Fruit fly (Drosophila melanogaster) whole organism, embryonic: ENCODE results near the gene NitFhit.

Experiments
- Abd-B ChIP-seq: fragments of 200-800 bp; sonication (Bioruptor generic); optimal IDR thresholded peaks from 2 replicates; lab custom pipeline; 2018; ENCODE audit warnings: missing biosample characterization, mild to moderate bottlenecking, missing genetic modification characterization, moderate library complexity
- Ada2b ChIP-seq: fragments of 200-800 bp; sonication (Bioruptor generic); IDR thresholded peaks from 2 replicates; pipeline ENCODE4 v1.3.6; 2022; ENCODE audit warnings: missing biosample characterization, missing genetic modification characterization
- Adf1 ChIP-seq: fragments of 200-800 bp; sonication (Bioruptor generic); IDR thresholded peaks from 2 replicates; pipeline ENCODE4 v1.3.6; 2022; ENCODE audit warnings: missing biosample characterization, missing genetic modification characterization
- Antp ChIP-seq: fragments of 200-800 bp; sonication (Bioruptor generic); optimal IDR thresholded peaks from 3 replicates; lab custom pipeline; 2016; ENCODE audit warnings: missing biosample characterization, missing genetic modification characterization
- Bgb ChIP-seq: fragments of 200-800 bp; sonication (Bioruptor generic); IDR thresholded peaks from 2 replicates; pipeline ENCODE4 v1.3.6; 2022; ENCODE audit warnings: missing biosample characterization, missing genetic modification characterization; ENCODE audit not compliant: partially characterized antibody
- CG10147 ChIP-seq: fragments of 200-800 bp; sonication (Bioruptor generic); optimal IDR thresholded peaks from 2 replicates; lab custom pipeline; 2019; ENCODE audit warnings: missing biosample characterization, mild to moderate bottlenecking, missing genetic modification characterization, moderate library complexity
- CG11723 ChIP-seq: fragments of 200-800 bp; sonication (Bioruptor generic); optimal IDR thresholded peaks from 2 replicates; lab custom pipeline; 2017; ENCODE audit warnings: missing biosample characterization, mild to moderate bottlenecking, missing genetic modification characterization
- CG13894 ChIP-seq: fragments of 200-800 bp; sonication (Bioruptor generic); optimal IDR thresholded peaks from 3 replicates; lab custom pipeline; 2018; ENCODE audit warnings: missing biosample characterization, mild to moderate bottlenecking, missing genetic modification characterization, moderate library complexity
- CG15479 ChIP-seq: fragments of 200-800 bp; sonication (Bioruptor generic); optimal IDR thresholded peaks from 3 replicates; lab custom pipeline; 2019; ENCODE audit warnings: missing biosample characterization, mild to moderate bottlenecking, missing genetic modification characterization, moderate library complexity
- CG16813 ChIP-seq: fragments of 200-800 bp; sonication (Bioruptor generic); IDR thresholded peaks from 3 replicates; pipeline ENCODE4 v1.3.6; 2022; ENCODE audit warnings: missing biosample characterization, missing genetic modification characterization; ENCODE audit not compliant: partially characterized antibody
- CG17912 ChIP-seq: fragments of 200-800 bp; sonication (Bioruptor generic); optimal IDR thresholded peaks from 2 replicates; lab custom pipeline; 2018; ENCODE audit warnings: missing biosample characterization, mild to moderate bottlenecking, missing genetic modification characterization
- CG18599 ChIP-seq: fragments of 200-800 bp; sonication (Bioruptor generic); optimal IDR thresholded peaks from 3 replicates; lab custom pipeline; 2017; ENCODE audit warnings: missing biosample characterization, missing genetic modification characterization, mild to moderate bottlenecking, moderate library complexity, missing genetic modification reagents
- CG2889 ChIP-seq: fragments of 200-800 bp; sonication (Bioruptor generic); IDR thresholded peaks from 3 replicates; pipeline ENCODE4 v1.3.6; 2022; ENCODE audit warnings: missing biosample characterization, missing genetic modification characterization
- CG32532 ChIP-seq: fragments of 200-800 bp; sonication (Bioruptor generic); IDR thresholded peaks from 2 replicates; pipeline ENCODE4 v1.3.6; 2022; ENCODE audit warnings: missing biosample characterization, missing genetic modification characterization
- CG34422 ChIP-seq: fragments of 200-800 bp; sonication (Bioruptor generic); IDR thresholded peaks from 3 replicates; pipeline ENCODE4 v1.3.6; 2022; ENCODE audit warnings: missing biosample characterization, missing genetic modification characterization
- CG4617 ChIP-seq: fragments of 200-800 bp; sonication (Bioruptor generic); optimal IDR thresholded peaks from 3 replicates; lab custom pipeline; 2016; ENCODE audit warnings: missing biosample characterization, missing genetic modification characterization, borderline replicate concordance
- CG6689 ChIP-seq: fragments of 200-800 bp; sonication (Bioruptor generic); IDR thresholded peaks from 2 replicates; pipeline ENCODE4 v1.3.6; 2022; ENCODE audit warnings: missing biosample characterization, missing genetic modification characterization
- CG6791 ChIP-seq: fragments of 200-800 bp; sonication (Bioruptor generic); IDR thresholded peaks from 3 replicates; pipeline ENCODE4 v1.3.6; 2022; ENCODE audit warnings: missing biosample characterization, missing genetic modification characterization; ENCODE audit not compliant: partially characterized antibody
- CG6854 ChIP-seq: fragments of 200-800 bp; sonication (Bioruptor generic); optimal IDR thresholded peaks from 3 replicates; lab custom pipeline; 2017; ENCODE audit warnings: missing biosample characterization, mild to moderate bottlenecking, missing genetic modification characterization
- CG8290 ChIP-seq, 3 experiments: fragments of 200-800 bp; sonication (Bioruptor generic); optimal IDR thresholded peaks; 2 replicates each; lab custom pipeline; 2016 to 2019; ENCODE audit warnings: missing biosample characterization in 3 of 3, missing genetic modification characterization in 3 of 3, mild to moderate bottlenecking in 2 of 3, moderate library complexity in 1 of 3
- CG9817 ChIP-seq: fragments of 200-800 bp; sonication (Bioruptor generic); optimal IDR thresholded peaks from 2 replicates; lab custom pipeline; 2018; ENCODE audit warnings: missing biosample characterization, mild to moderate bottlenecking, missing genetic modification characterization, moderate library complexity
- CG9876 ChIP-seq: fragments of 200-800 bp; sonication (Bioruptor generic); optimal IDR thresholded peaks from 2 replicates; lab custom pipeline; 2016; ENCODE audit warnings: missing biosample characterization, missing genetic modification characterization
- CTCF ChIP-seq: fragments of 200-800 bp; sonication (Bioruptor generic); optimal IDR thresholded peaks from 2 replicates; lab custom pipeline; 2017; ENCODE audit warnings: missing biosample characterization, mild to moderate bottlenecking, missing genetic modification characterization, moderate library complexity
- Dek ChIP-seq: fragments of 200-800 bp; sonication (Bioruptor generic); optimal IDR thresholded peaks from 3 replicates; lab custom pipeline; 2019; ENCODE audit warnings: missing biosample characterization, mild to moderate bottlenecking, missing genetic modification characterization, moderate library complexity
- E2f1 ChIP-seq: fragments of 200-800 bp; sonication (Bioruptor generic); IDR thresholded peaks from 2 replicates; pipeline ENCODE4 v1.3.6; 2022; ENCODE audit warnings: missing biosample characterization, missing genetic modification characterization
- Ets65A ChIP-seq: fragments of 200-800 bp; sonication (Bioruptor generic); peaks from one replicate; lab custom pipeline; 2016; ENCODE audit warnings: missing biosample characterization, missing genetic modification characterization
- HLH54F ChIP-seq: fragments of 200-800 bp; sonication (Bioruptor generic); optimal IDR thresholded peaks from 3 replicates; lab custom pipeline; 2016; ENCODE audit warnings: missing biosample characterization, missing genetic modification characterization
- HmgD ChIP-seq: fragments of 200-800 bp; sonication (Bioruptor generic); optimal IDR thresholded peaks from 3 replicates; lab custom pipeline; 2016; ENCODE audit warnings: missing biosample characterization, missing genetic modification characterization
- MESR4 ChIP-seq: fragments of 200-800 bp; sonication (Bioruptor generic); optimal IDR thresholded peaks from 2 replicates; lab custom pipeline; 2018; ENCODE audit warnings: missing biosample characterization, mild to moderate bottlenecking, missing genetic modification characterization, moderate library complexity
- Med ChIP-seq: fragments of 200-800 bp; sonication (Bioruptor generic); peaks from one replicate; lab custom pipeline; 2016; ENCODE audit warnings: missing biosample characterization, missing genetic modification characterization, mild to moderate bottlenecking, inconsistent platforms, moderate library complexity
- Sry-δ ChIP-seq: fragments of 200-800 bp; sonication (Bioruptor generic); optimal IDR thresholded peaks from 2 replicates; lab custom pipeline; 2016; ENCODE audit warnings: missing biosample characterization, missing genetic modification characterization
- Stat92E ChIP-seq, 3 experiments: fragments of >200 bp in 2 of 3; fragments of 200-800 bp in 1 of 3; sonication (Bioruptor generic) in 1 of 3; optimal IDR thresholded peaks; 2 replicates each; lab custom pipeline; 2017 to 2019; ENCODE audit warnings: missing biosample characterization in 3 of 3, missing genetic modification characterization in 3 of 3, mild to moderate bottlenecking in 1 of 3, moderate library complexity in 1 of 3
- Trl ChIP-seq, 3 experiments: fragments of >200 bp in 2 of 3; fragments of 200-800 bp in 1 of 3; sonication (Bioruptor generic) in 1 of 3; optimal IDR thresholded peaks; 2 replicates in 1 of 3; 3 replicates in 2 of 3; lab custom pipeline; 2016 to 2017; ENCODE audit warnings: missing biosample characterization in 1 of 3, missing genetic modification characterization in 1 of 3
- ac ChIP-seq: fragments of 200-800 bp; sonication (Bioruptor generic); optimal IDR thresholded peaks from 3 replicates; lab custom pipeline; 2017; ENCODE audit warnings: missing biosample characterization, mild to moderate bottlenecking, missing genetic modification characterization
- ato ChIP-seq: fragments of 200-800 bp; sonication (Bioruptor generic); IDR thresholded peaks from 2 replicates; pipeline ENCODE4 v1.3.6; 2022; ENCODE audit warnings: missing biosample characterization, missing genetic modification characterization; ENCODE audit not compliant: partially characterized antibody
- croc ChIP-seq: fragments of 200-800 bp; sonication (Bioruptor generic); conservative IDR thresholded peaks from 3 replicates; pipeline ENCODE4 v1.3.6; 2022; ENCODE audit warnings: missing biosample characterization, missing genetic modification characterization
- dpn ChIP-seq, 2 experiments: fragments of 200-800 bp; sonication (Bioruptor generic); optimal IDR thresholded peaks; 3 replicates each; lab custom pipeline; 2016; ENCODE audit warnings: missing biosample characterization in 2 of 2, missing genetic modification characterization in 2 of 2
- grn ChIP-seq: fragments of 200-800 bp; sonication (Bioruptor generic); optimal IDR thresholded peaks from 3 replicates; lab custom pipeline; 2017; ENCODE audit warnings: missing biosample characterization, missing genetic modification characterization
- knrl ChIP-seq: fragments of 200-800 bp; sonication (Bioruptor generic); IDR thresholded peaks from 3 replicates; pipeline ENCODE4 v1.3.6; 2022; ENCODE audit warnings: missing biosample characterization, missing genetic modification characterization; ENCODE audit not compliant: partially characterized antibody
- nmo ChIP-seq: fragments of 200-800 bp; sonication (Bioruptor generic); optimal IDR thresholded peaks from 2 replicates; lab custom pipeline; 2018; ENCODE audit warnings: missing biosample characterization, mild to moderate bottlenecking, missing genetic modification characterization, moderate library complexity
- pho ChIP-seq: fragments of 200-800 bp; sonication (Bioruptor generic); optimal IDR thresholded peaks from 2 replicates; lab custom pipeline; 2016; ENCODE audit warnings: missing biosample characterization, missing genetic modification characterization
- pum ChIP-seq: fragments of 200-800 bp; sonication (Bioruptor generic); optimal IDR thresholded peaks from 2 replicates; lab custom pipeline; 2016; ENCODE audit warnings: missing biosample characterization, missing genetic modification characterization
- stwl ChIP-seq: fragments of 200-800 bp; sonication (Bioruptor generic); optimal IDR thresholded peaks from 3 replicates; lab custom pipeline; 2018; ENCODE audit warnings: missing biosample characterization, mild to moderate bottlenecking, missing genetic modification characterization, moderate library complexity
- tin ChIP-seq: fragments of 200-800 bp; sonication (Bioruptor generic); optimal IDR thresholded peaks from 3 replicates; lab custom pipeline; 2016; ENCODE audit warnings: missing biosample characterization, missing genetic modification characterization
- tna ChIP-seq: fragments of 200-800 bp; sonication (Bioruptor generic); IDR thresholded peaks from 2 replicates; pipeline ENCODE4 v1.3.6; 2022; ENCODE audit warnings: missing biosample characterization, missing genetic modification characterization; ENCODE audit not compliant: partially characterized antibody
- vnd ChIP-seq: fragments of 200-800 bp; sonication (Bioruptor generic); IDR thresholded peaks from 3 replicates; pipeline ENCODE4 v1.3.6; 2022; ENCODE audit warnings: missing biosample characterization, missing genetic modification characterization; ENCODE audit not compliant: partially characterized antibody
- z ChIP-seq: fragments of 200-800 bp; sonication (Bioruptor generic); IDR thresholded peaks from 3 replicates; pipeline ENCODE4 v1.3.6; 2022; ENCODE audit warnings: missing biosample characterization, missing genetic modification characterization

NitFhit gene

DNA sequence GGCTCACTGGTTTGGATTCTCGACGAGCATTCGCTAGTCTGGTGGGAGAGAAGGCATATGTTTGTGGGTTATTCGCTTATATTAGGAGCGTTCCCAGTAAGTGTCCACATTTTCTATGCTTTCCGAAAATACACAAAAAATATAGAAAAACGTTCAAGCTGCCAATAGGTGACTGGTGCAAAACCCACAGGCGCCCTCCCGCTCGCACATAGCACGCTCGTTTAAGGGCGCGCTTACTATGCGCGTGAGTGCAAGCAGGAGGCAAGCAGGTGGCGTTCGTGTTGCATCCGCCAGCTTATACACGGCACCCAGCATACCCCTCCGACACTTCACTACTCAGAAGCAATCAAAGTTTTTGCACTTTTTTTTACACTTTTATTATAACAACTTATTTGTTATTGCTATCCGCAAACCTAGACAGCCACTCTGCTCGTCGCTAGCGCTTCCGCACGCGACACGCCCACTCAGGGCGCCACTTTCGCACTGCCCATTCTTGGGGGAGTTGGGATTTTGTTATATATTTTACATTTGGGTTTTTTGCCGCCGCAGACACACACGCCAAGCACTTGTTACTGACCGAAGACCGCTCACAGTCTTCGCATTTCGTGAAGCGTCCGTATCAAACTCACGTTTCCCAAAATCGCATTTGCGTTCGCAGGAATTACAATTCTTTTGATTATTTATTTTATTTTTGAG is 4.3 kb upstream of the NitFhit start (continued):
- TF ChIP-seq CG9817 (tag; lab: Kevin White, UChicago) (peak; percentile 35), knrl (peak; percentile 42; the same call in 2 of the 3 replicates), Dek (tag; lab: Kevin White, UChicago) (peak; percentile 35), Stat92E (GFP tag; optimal IDR thresholded peaks at IDR 0.05; lab: Kevin White, UChicago) (peak in 1 of 3 experiments; percentile 23), CG32532 (GFP tag; lab: Robert Waterston, UW) (peak; percentile 55; the same call in 1 of the 2 replicates), ac (GFP tag; lab: Kevin White, UChicago) (peak; percentile 7), CG16813 (peak; percentile 31; the same call in 2 of the 3 replicates), z (GFP tag; lab: Robert Waterston, UW) (peak; percentile 25; the same call in 1 of the 3 replicates), HmgD (GFP tag; lab: Kevin White, UChicago) (peak; percentile 93), CG18599 (GFP tag; lab: Kevin White, UChicago) (no peak), CG6791 (GFP tag; lab: Robert Waterston, UW) (peak; percentile 4; the same call in 2 of the 3 replicates), tin (GFP tag; lab: Kevin White, UChicago) (peak; percentile 0), CG10147 (GFP tag; lab: Kevin White, UChicago) (no peak), dpn (GFP tag; optimal IDR thresholded peaks at IDR 0.05; lab: Kevin White, UChicago) (peak in 1 of 2 experiments; percentile 3), Bgb (GFP tag; lab: Robert Waterston, UW) (peak; percentile 54; the same call in 1 of the 2 replicates), Antp (GFP tag; lab: Kevin White, UChicago) (peak; percentile 45), Ets65A (GFP tag; lab: Kevin White, UChicago) (peak; percentile 52), MESR4 (GFP tag; lab: Kevin White, UChicago) (peak; percentile 74), tna (GFP tag; lab: Robert Waterston, UW) (0 out of 2 replicates have a peak, but pooled peaks have one; percentile 26), vnd (GFP tag; lab: Robert Waterston, UW) (peak; percentile 39; the same call in 1 of the 3 replicates), croc (peak; percentile 20; the same call in 1 of the 3 replicates), ato (GFP tag; lab: Robert Waterston, UW) (no peak), CTCF (GFP tag; lab: Kevin White, UChicago) (peak; percentile 37), Abd-B (GFP tag; lab: Kevin White, UChicago) (peak; percentile 82), Trl (optimal IDR thresholded peaks at IDR 0.05; lab: Kevin White, UChicago) (no peak), Trl (GFP tag; optimal IDR thresholded peaks at IDR 0.05; lab: Kevin White, UChicago) (peak; percentile 36), CG17912 (GFP tag; lab: Kevin White, UChicago) (peak; percentile 21), grn (no peak), Adf1 (peak; percentile 42), CG6854 (GFP tag; lab: Kevin White, UChicago) (no peak), CG2889 (GFP tag; lab: Robert Waterston, UW) (no peak), CG6689 (GFP tag; lab: Robert Waterston, UW) (no peak), nmo (GFP tag; lab: Kevin White, UChicago) (peak; percentile 61), pum (GFP tag; lab: Kevin White, UChicago) (peak; percentile 32), CG11723 (no peak), HLH54F (no peak), CG4617 (peak; percentile 98), pho (GFP tag; lab: Kevin White, UChicago) (peak; percentile 2), stwl (tag; lab: Kevin White, UChicago) (no peak), CG15479 (GFP tag; lab: Kevin White, UChicago) (no peak), Ada2b (GFP tag; lab: Robert Waterston, UW) (peak; percentile 21; the same call in 1 of the 2 replicates), CG8290 (GFP tag; optimal IDR thresholded peaks at IDR 0.05; lab: Kevin White, UChicago) (no peak), CG8290 (tag; optimal IDR thresholded peaks at IDR 0.05; lab: Kevin White, UChicago) (no peak), CG13894 (tag; lab: Kevin White, UChicago) (no peak), E2f1 (GFP tag; lab: Robert Waterston, UW) (peak; percentile 57; the same call in 1 of the 2 replicates), CG9876 (GFP tag; lab: Kevin White, UChicago) (peak; percentile 30), CG34422 (peak; percentile 98), Med (GFP tag; lab: Kevin White, UChicago) (peak; percentile 93), Sry-δ (GFP tag; lab: Kevin White, UChicago) (peak; percentile 17)
